Worm (Caenorhabditis elegans) whole organism, midembryonic: ENCODE results near the gene aldo-2.
A peak's percentile ranks its signal among the peaks of the same experiment; 100 is the strongest.

ENCODE experiments used
- T22C8.4 ChIP-seq: fragments of 200-800 bp; sonication (Bioruptor generic); IDR thresholded peaks from 2 replicates; pipeline ENCODE4 v1.3.6; 2022; ENCODE audit warnings: missing genetic modification characterization, missing compliant biosample characterization
- cog-1 ChIP-seq: sonication (generic microtip); optimal IDR thresholded peaks from 2 replicates; lab custom pipeline; 2016; ENCODE audit warnings: missing genetic modification characterization, missing compliant biosample characterization
- flt-1 ChIP-seq: fragments of 200-800 bp; sonication (Bioruptor generic); IDR thresholded peaks from 2 replicates; pipeline ENCODE4 v1.3.6; 2022; ENCODE audit warnings: missing genetic modification characterization, missing compliant biosample characterization
- klf-2 ChIP-seq: fragments of 200-800 bp; sonication (Bioruptor generic); conservative IDR thresholded peaks from 2 replicates; pipeline ENCODE4 v1.3.6; 2022; ENCODE audit warnings: missing genetic modification reagents, missing genetic modification characterization, missing compliant biosample characterization
- med-1 ChIP-seq: sonication (generic microtip); optimal IDR thresholded peaks from 2 replicates; lab custom pipeline; 2017; ENCODE audit warnings: missing genetic modification characterization, mild to moderate bottlenecking, missing compliant biosample characterization, antibody characterized with exemption, missing genetic modification reagents; ENCODE audit not compliant: insufficient read depth
- ref-1 ChIP-seq: fragments of 200-800 bp; sonication (Bioruptor generic); conservative IDR thresholded peaks from 2 replicates; pipeline ENCODE4 v1.3.6; 2022; ENCODE audit warnings: missing genetic modification reagents, missing genetic modification characterization, missing compliant biosample characterization
- tab-1 ChIP-seq: fragments of 200-800 bp; sonication (Bioruptor generic); IDR thresholded peaks from 2 replicates; pipeline ENCODE4 v1.3.6; 2022; ENCODE audit warnings: missing genetic modification characterization, missing compliant biosample characterization
- ztf-23 ChIP-seq: fragments of 200-800 bp; sonication (Bioruptor generic); IDR thresholded peaks from 2 replicates; pipeline ENCODE4 v1.3.6; 2022; ENCODE audit warnings: missing genetic modification reagents, missing genetic modification characterization, missing compliant biosample characterization
- ztf-29 ChIP-seq: fragments of 200-800 bp; sonication (Bioruptor generic); IDR thresholded peaks from 2 replicates; pipeline ENCODE4 v1.3.6; 2022; ENCODE audit warnings: missing genetic modification reagents, missing genetic modification characterization, missing compliant biosample characterization

The aldo-2 gene

ce11 chrIII:5906749-5907148 is 30.3 kb upstream of the aldo-2 start, which contains the start of gene erd-2.2:
TSS of gene erd-2.2 (plus strand) at chrIII:5907049.
- TF ChIP-seq ref-1 (GFP tag; lab: Robert Waterston, UW) (no peak), flt-1 (GFP tag; lab: Robert Waterston, UW) (no peak), med-1 (no peak), cog-1 (no peak), T22C8.4 (GFP tag; lab: Robert Waterston, UW) (no peak), ztf-23 (GFP tag; lab: Robert Waterston, UW) (no peak), klf-2 (GFP tag; lab: Robert Waterston, UW) (no peak)

ce11 chrIII:5906059-5906458 is 29.6 kb upstream of the aldo-2 start, which contains the start of gene dpff-1:
TSS of gene dpff-1 (minus strand) at chrIII:5906346.
- TF ChIP-seq cog-1 = no peak
- TF ChIP-seq med-1 = no peak
- TF ChIP-seq flt-1 (GFP tag; lab: Robert Waterston, UW) = no peak
- no peak for TF ChIP-seq klf-2 (GFP tag; lab: Robert Waterston, UW)
- TF ChIP-seq tab-1 = no peak
- TF ChIP-seq ref-1 (GFP tag; lab: Robert Waterston, UW) = no peak
- TF ChIP-seq ztf-29 = no peak
- TF ChIP-seq T22C8.4 (GFP tag; lab: Robert Waterston, UW) = peak; percentile 80

- TF ChIP-seq ztf-29 = no peak
- TF ChIP-seq cog-1 = no peak
- no peak for TF ChIP-seq klf-2 (GFP tag; lab: Robert Waterston, UW)
- TF ChIP-seq med-1 = no peak
- TF ChIP-seq ztf-23 (GFP tag; lab: Robert Waterston, UW) = no peak
- no peak for TF ChIP-seq T22C8.4 (GFP tag; lab: Robert Waterston, UW)
- TF ChIP-seq ref-1 (GFP tag; lab: Robert Waterston, UW) = no peak
- TF ChIP-seq tab-1 = no peak
- TF ChIP-seq flt-1 (GFP tag; lab: Robert Waterston, UW) = no peak
Observed at ce11 chrIII:5902558-5902957, 26.1 kb upstream of the aldo-2 start.

ce11 chrIII:5900709-5901108 is 24.3 kb upstream of the aldo-2 start:
- TF ChIP-seq tab-1 = no peak
- no peak for TF ChIP-seq flt-1 (GFP tag; lab: Robert Waterston, UW)
- TF ChIP-seq cog-1 = no peak
- no peak for TF ChIP-seq ztf-23 (GFP tag; lab: Robert Waterston, UW)
- no peak for TF ChIP-seq T22C8.4 (GFP tag; lab: Robert Waterston, UW)
- no peak for TF ChIP-seq ztf-29
- TF ChIP-seq med-1 = no peak
- TF ChIP-seq ref-1 (GFP tag; lab: Robert Waterston, UW) = no peak
- TF ChIP-seq klf-2 (GFP tag; lab: Robert Waterston, UW) = no peak

ce11 chrIII:5898631-5899030 is 22.2 kb upstream of the aldo-2 start:
- TF ChIP-seq tab-1 (no peak), ref-1 (GFP tag; lab: Robert Waterston, UW) (no peak), T22C8.4 (GFP tag; lab: Robert Waterston, UW) (no peak), ztf-29 (no peak)

- no peak for TF ChIP-seq ztf-23 (GFP tag; lab: Robert Waterston, UW)
- no peak for TF ChIP-seq flt-1 (GFP tag; lab: Robert Waterston, UW)
- TF ChIP-seq klf-2 (GFP tag; lab: Robert Waterston, UW) = no peak
- TF ChIP-seq med-1 = no peak
- TF ChIP-seq ztf-29 = no peak
- no peak for TF ChIP-seq ref-1 (GFP tag; lab: Robert Waterston, UW)
- no peak for TF ChIP-seq T22C8.4 (GFP tag; lab: Robert Waterston, UW)
- TF ChIP-seq tab-1 = no peak
- no peak for TF ChIP-seq cog-1
Observed at ce11 chrIII:5897468-5897867, 21.0 kb upstream of the aldo-2 start.

- TF ChIP-seq flt-1 (GFP tag; lab: Robert Waterston, UW) (no peak), cog-1 (no peak), klf-2 (GFP tag; lab: Robert Waterston, UW) (no peak), tab-1 (no peak), T22C8.4 (GFP tag; lab: Robert Waterston, UW) (no peak), med-1 (no peak), ztf-29 (no peak), ztf-23 (GFP tag; lab: Robert Waterston, UW) (no peak), ref-1 (GFP tag; lab: Robert Waterston, UW) (no peak)
Observed at ce11 chrIII:5895913-5896312, 19.5 kb upstream of the aldo-2 start, which contains the start of gene pxl-1. TSS of gene pxl-1 (minus strand) at chrIII:5896013.

ce11 chrIII:5892909-5893308 is 16.5 kb upstream of the aldo-2 start:
- TF ChIP-seq tab-1 = no peak
- TF ChIP-seq klf-2 (GFP tag; lab: Robert Waterston, UW) = no peak
- TF ChIP-seq med-1 = no peak
- TF ChIP-seq ztf-29 = no peak
- no peak for TF ChIP-seq T22C8.4 (GFP tag; lab: Robert Waterston, UW)
- TF ChIP-seq flt-1 (GFP tag; lab: Robert Waterston, UW) = no peak
- no peak for TF ChIP-seq ref-1 (GFP tag; lab: Robert Waterston, UW)
- TF ChIP-seq cog-1 = no peak
- no peak for TF ChIP-seq ztf-23 (GFP tag; lab: Robert Waterston, UW)

- TF ChIP-seq T22C8.4 (GFP tag; lab: Robert Waterston, UW) = no peak
- no peak for TF ChIP-seq cog-1
- TF ChIP-seq ztf-23 (GFP tag; lab: Robert Waterston, UW) = no peak
- no peak for TF ChIP-seq tab-1
- no peak for TF ChIP-seq flt-1 (GFP tag; lab: Robert Waterston, UW)
- TF ChIP-seq klf-2 (GFP tag; lab: Robert Waterston, UW) = no peak
- TF ChIP-seq med-1 = no peak
- no peak for TF ChIP-seq ztf-29
- no peak for TF ChIP-seq ref-1 (GFP tag; lab: Robert Waterston, UW)
Observed at ce11 chrIII:5888675-5889074, 12.2 kb upstream of the aldo-2 start, which contains the start of gene C28H8.8. TSS of gene C28H8.8 (minus strand) at chrIII:5888775.

- no peak for TF ChIP-seq klf-2 (GFP tag; lab: Robert Waterston, UW)
- no peak for TF ChIP-seq tab-1
- TF ChIP-seq cog-1 = no peak
- no peak for TF ChIP-seq med-1
- no peak for TF ChIP-seq ztf-29
- TF ChIP-seq ztf-23 (GFP tag; lab: Robert Waterston, UW) = no peak
- no peak for TF ChIP-seq ref-1 (GFP tag; lab: Robert Waterston, UW)
- no peak for TF ChIP-seq flt-1 (GFP tag; lab: Robert Waterston, UW)
- TF ChIP-seq T22C8.4 (GFP tag; lab: Robert Waterston, UW) = no peak
Observed at ce11 chrIII:5886893-5887292, 10.5 kb upstream of the aldo-2 start, which contains the start of gene C28H8.7. TSS of gene C28H8.7 (minus strand) at chrIII:5886993.
